Worm (Caenorhabditis elegans) whole organism, L4/young adult: ENCODE results near the gene ZK1248.15.

ENCODE experiments used
- W03F9.2 ChIP-seq: fragments of 150-350 bp; optimal IDR thresholded peaks from 2 replicates; lab custom pipeline; 2014; ENCODE audit warnings: missing biosample characterization, missing genetic modification characterization
- dao-5 ChIP-seq: sonication (generic microtip); optimal IDR thresholded peaks from 2 replicates; lab custom pipeline; 2016; ENCODE audit warnings: missing genotype, missing genetic modification characterization, moderate library complexity, missing compliant biosample characterization
- him-1 ChIP-seq: sonication (generic microtip); optimal IDR thresholded peaks from 2 replicates; lab custom pipeline; 2016; ENCODE audit warnings: missing genotype, missing genetic modification reagents, missing genetic modification characterization, missing compliant biosample characterization

- TF ChIP-seq him-1 (no peak), W03F9.2 (tag; lab: Kevin White, UChicago) (no peak), dao-5 (tag; lab: Kevin White, UChicago) (no peak)
These were observed 11.0 kb downstream of the ZK1248.15 start, which contains the start of gene tbc-2 for ce11 chrII:5827364-5827763.
